Worm (Caenorhabditis elegans) whole organism, young adult: ENCODE measurements around the gene K08B12.3.

Experiments used
- F22D6.2 ChIP-seq: sonication (generic microtip); optimal IDR thresholded peaks from 2 replicates; lab custom pipeline; 2016; ENCODE audit warnings: mild to moderate bottlenecking, missing genetic modification characterization, missing compliant biosample characterization
- akir-1 ChIP-seq: fragments of 200-800 bp; sonication (Bioruptor generic); optimal IDR thresholded peaks from 2 replicates; lab custom pipeline; 2018; ENCODE audit warnings: mild to moderate bottlenecking, missing genetic modification characterization, moderate library complexity, missing compliant biosample characterization
- ama-1 ChIP-seq, 3 experiments: fragments of 150-350 bp in 1 of 3; sonication (generic microtip) in 2 of 3; optimal IDR thresholded peaks; 2 replicates each; lab custom pipeline; 2014 to 2018; ENCODE audit warnings: missing biosample characterization in 2 of 3, missing genetic modification characterization in 2 of 3, missing genetic modification reagents in 2 of 3
- atf-7 ChIP-seq: sonication (generic microtip); optimal IDR thresholded peaks from 2 replicates; lab custom pipeline; 2017; ENCODE audit warnings: mild to moderate bottlenecking, missing genetic modification characterization, missing compliant biosample characterization
- attf-3 ChIP-seq: fragments of 200-800 bp; sonication (Bioruptor generic); conservative IDR thresholded peaks from 2 replicates; pipeline ENCODE4 v1.3.6; 2022; ENCODE audit warnings: missing genetic modification reagents, missing genetic modification characterization, missing compliant biosample characterization
- lin-26 ChIP-seq: fragments of 200-800 bp; sonication (Bioruptor generic); IDR thresholded peaks from 2 replicates; pipeline ENCODE4 v1.3.6; 2022; ENCODE audit warnings: missing genetic modification reagents, missing genetic modification characterization, missing compliant biosample characterization
- nhr-120 ChIP-seq: fragments of 200-800 bp; sonication (Bioruptor generic); IDR thresholded peaks from 2 replicates; pipeline ENCODE4 v1.3.6; 2022; ENCODE audit warnings: missing genetic modification characterization, missing compliant biosample characterization
- tbp1 ChIP-seq: fragments of 200-800 bp; sonication (Bioruptor generic); optimal IDR thresholded peaks from 2 replicates; lab custom pipeline; 2018; ENCODE audit warnings: mild to moderate bottlenecking, missing genetic modification characterization, missing compliant biosample characterization
- unc-62 ChIP-seq: fragments of 150-350 bp; optimal IDR thresholded peaks from 2 replicates; lab custom pipeline; 2014; ENCODE audit warnings: missing biosample characterization, missing genetic modification reagents, missing genetic modification characterization

DNA sequence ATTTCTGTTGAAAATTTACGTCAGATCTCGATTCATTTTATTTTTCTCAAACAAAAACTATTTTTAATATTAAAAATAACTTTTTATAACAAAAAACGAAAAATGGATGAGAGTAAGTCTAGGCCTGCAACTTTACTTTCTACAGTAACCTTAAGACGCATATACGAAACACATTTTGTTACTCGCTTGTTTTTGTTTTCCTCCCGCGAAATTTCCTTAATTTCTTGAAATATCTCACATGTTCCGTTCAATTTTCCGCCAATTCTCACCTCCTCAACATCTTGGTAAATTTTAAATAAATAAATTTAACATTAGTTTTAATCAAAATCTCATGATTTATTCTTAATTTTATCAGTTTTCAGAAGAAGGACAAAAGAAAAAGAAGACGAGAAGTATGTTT, 20.5 kb upstream of the K08B12.3 start:
- no peak for TF ChIP-seq unc-62 (GFP tag; lab: Kevin White, UChicago)
- no peak for TF ChIP-seq nhr-120 (GFP tag; lab: Robert Waterston, UW)
- no peak for TF ChIP-seq ama-1 (optimal IDR thresholded peaks at IDR 0.05; lab: Kevin White, UChicago)
- TF ChIP-seq ama-1 (GFP tag; optimal IDR thresholded peaks at IDR 0.05; lab: Kevin White, UChicago) = no peak
- TF ChIP-seq attf-3 = no peak
- TF ChIP-seq tbp1 (GFP tag; lab: Kevin White, UChicago) = no peak
- no peak for TF ChIP-seq F22D6.2 (tag; lab: Kevin White, UChicago)
- TF ChIP-seq lin-26 (GFP tag; lab: Robert Waterston, UW) = no peak
- no peak for TF ChIP-seq atf-7 (tag; lab: Kevin White, UChicago)
- TF ChIP-seq akir-1 = no peak
